Fruit fly (Drosophila melanogaster) whole organism, embryonic: ENCODE data around the gene CG18662.

Experiments used
- Abd-B ChIP-seq: fragments of 200-800 bp; sonication (Bioruptor generic); optimal IDR thresholded peaks from 2 replicates; lab custom pipeline; 2018; ENCODE audit warnings: missing biosample characterization, mild to moderate bottlenecking, missing genetic modification characterization, moderate library complexity
- Aef1 ChIP-seq: fragments of 200-800 bp; sonication (Bioruptor generic); IDR thresholded peaks from 3 replicates; pipeline ENCODE4 v1.3.6; 2022; ENCODE audit warnings: missing biosample characterization, missing genetic modification characterization
- CG12104 ChIP-seq: fragments of 200-800 bp; sonication (Bioruptor generic); optimal IDR thresholded peaks from 3 replicates; lab custom pipeline; 2016; ENCODE audit warnings: missing biosample characterization, missing genetic modification characterization
- CG12219 ChIP-seq: fragments of 200-800 bp; sonication (Bioruptor generic); optimal IDR thresholded peaks from 3 replicates; lab custom pipeline; 2018; ENCODE audit warnings: missing biosample characterization, mild to moderate bottlenecking, missing genetic modification characterization
- CG12769 ChIP-seq: fragments of 200-800 bp; sonication (Bioruptor generic); optimal IDR thresholded peaks from 2 replicates; lab custom pipeline; 2019; ENCODE audit warnings: missing biosample characterization, mild to moderate bottlenecking, missing genetic modification characterization, moderate library complexity
- CG13123 ChIP-seq: fragments of 200-800 bp; sonication (Bioruptor generic); optimal IDR thresholded peaks from 2 replicates; lab custom pipeline; 2016; ENCODE audit warnings: missing biosample characterization, missing genetic modification characterization
- CG14860 ChIP-seq: fragments of 200-800 bp; sonication (Bioruptor generic); IDR thresholded peaks from 3 replicates; pipeline ENCODE4 v1.3.6; 2022; ENCODE audit warnings: missing biosample characterization, missing genetic modification characterization; ENCODE audit not compliant: partially characterized antibody
- CG15011 ChIP-seq: fragments of 200-800 bp; sonication (Bioruptor generic); optimal IDR thresholded peaks from 3 replicates; lab custom pipeline; 2018; ENCODE audit warnings: missing biosample characterization, mild to moderate bottlenecking, missing genetic modification characterization
- CG1602 ChIP-seq: fragments of 200-800 bp; sonication (Bioruptor generic); optimal IDR thresholded peaks from 3 replicates; lab custom pipeline; 2016; ENCODE audit warnings: missing biosample characterization, missing genetic modification characterization
- CG1832 ChIP-seq: fragments of 200-800 bp; sonication (Bioruptor generic); optimal IDR thresholded peaks from 2 replicates; lab custom pipeline; 2017; ENCODE audit warnings: missing biosample characterization, mild to moderate bottlenecking, missing genetic modification characterization, inconsistent platforms
- CG18764 ChIP-seq: fragments of 200-800 bp; sonication (Bioruptor generic); optimal IDR thresholded peaks from 3 replicates; lab custom pipeline; 2016; ENCODE audit warnings: missing biosample characterization, missing genetic modification characterization
- CG2202 ChIP-seq: fragments of 200-800 bp; sonication (Bioruptor generic); optimal IDR thresholded peaks from 2 replicates; lab custom pipeline; 2018; ENCODE audit warnings: missing biosample characterization, mild to moderate bottlenecking, missing genetic modification characterization
- CG3065 ChIP-seq: fragments of 200-800 bp; sonication (Bioruptor generic); optimal IDR thresholded peaks from 2 replicates; lab custom pipeline; 2016; ENCODE audit warnings: missing biosample characterization, missing genetic modification characterization
- CG34376 ChIP-seq: fragments of 200-800 bp; sonication (Bioruptor generic); optimal IDR thresholded peaks from 2 replicates; lab custom pipeline; 2018; ENCODE audit warnings: missing biosample characterization, mild to moderate bottlenecking, missing genetic modification characterization
- CG4282 ChIP-seq: fragments of 200-800 bp; sonication (Bioruptor generic); optimal IDR thresholded peaks from 2 replicates; lab custom pipeline; 2016; ENCODE audit warnings: missing biosample characterization, missing genetic modification characterization
- CG4328 ChIP-seq: fragments of 200-800 bp; sonication (Bioruptor generic); optimal IDR thresholded peaks from 3 replicates; lab custom pipeline; 2017; ENCODE audit warnings: missing biosample characterization, missing genetic modification reagents, missing genetic modification characterization
- CG4404 ChIP-seq: fragments of 200-800 bp; sonication (Bioruptor generic); IDR thresholded peaks from 2 replicates; pipeline ENCODE4 v1.3.6; 2022; ENCODE audit warnings: missing biosample characterization, missing genetic modification characterization
- CG4617 ChIP-seq: fragments of 200-800 bp; sonication (Bioruptor generic); optimal IDR thresholded peaks from 3 replicates; lab custom pipeline; 2016; ENCODE audit warnings: missing biosample characterization, missing genetic modification characterization, borderline replicate concordance
- CG6791 ChIP-seq: fragments of 200-800 bp; sonication (Bioruptor generic); IDR thresholded peaks from 3 replicates; pipeline ENCODE4 v1.3.6; 2022; ENCODE audit warnings: missing biosample characterization, missing genetic modification characterization; ENCODE audit not compliant: partially characterized antibody
- D ChIP-seq, 2 experiments: fragments of 200-800 bp in 1 of 2; fragments of >200 bp in 1 of 2; sonication (Bioruptor generic) in 1 of 2; optimal IDR thresholded peaks; 2 replicates in 1 of 2; 3 replicates in 1 of 2; lab custom pipeline; 2017; ENCODE audit warnings: mild to moderate bottlenecking in 1 of 2, missing biosample characterization in 1 of 2, missing genetic modification characterization in 1 of 2, missing genetic modification reagents in 1 of 2
- Dp ChIP-seq: fragments of 200-800 bp; sonication (Bioruptor generic); optimal IDR thresholded peaks from 2 replicates; lab custom pipeline; 2018; ENCODE audit warnings: missing biosample characterization, mild to moderate bottlenecking, missing genetic modification characterization, moderate library complexity
- E2f1 ChIP-seq: fragments of 200-800 bp; sonication (Bioruptor generic); IDR thresholded peaks from 2 replicates; pipeline ENCODE4 v1.3.6; 2022; ENCODE audit warnings: missing biosample characterization, missing genetic modification characterization
- Ets97D ChIP-seq: fragments of 200-800 bp; sonication (Bioruptor generic); optimal IDR thresholded peaks from 3 replicates; lab custom pipeline; 2016; ENCODE audit warnings: missing biosample characterization, missing genetic modification characterization
- Fer1 ChIP-seq: fragments of 200-800 bp; sonication (Bioruptor generic); optimal IDR thresholded peaks from 2 replicates; lab custom pipeline; 2017; ENCODE audit warnings: missing biosample characterization, mild to moderate bottlenecking, missing genetic modification characterization
- Lim3 ChIP-seq: fragments of 200-800 bp; sonication (Bioruptor generic); IDR thresholded peaks from 2 replicates; pipeline ENCODE4 v1.3.6; 2022; ENCODE audit warnings: missing biosample characterization, missing genetic modification characterization
- Med ChIP-seq: fragments of 200-800 bp; sonication (Bioruptor generic); peaks from one replicate; lab custom pipeline; 2016; ENCODE audit warnings: missing biosample characterization, missing genetic modification characterization, mild to moderate bottlenecking, inconsistent platforms, moderate library complexity
- Xrp1 ChIP-seq: fragments of 200-800 bp; sonication (Bioruptor generic); IDR thresholded peaks from 2 replicates; pipeline ENCODE4 v1.3.6; 2022; ENCODE audit warnings: missing biosample characterization, missing genetic modification characterization
- ab ChIP-seq: fragments of 200-800 bp; sonication (Bioruptor generic); optimal IDR thresholded peaks from 2 replicates; lab custom pipeline; 2016; ENCODE audit warnings: missing biosample characterization, missing genetic modification characterization
- chn ChIP-seq: fragments of 200-800 bp; sonication (Bioruptor generic); optimal IDR thresholded peaks from 2 replicates; lab custom pipeline; 2016; ENCODE audit warnings: missing biosample characterization, missing genetic modification characterization
- croc ChIP-seq: fragments of 200-800 bp; sonication (Bioruptor generic); conservative IDR thresholded peaks from 3 replicates; pipeline ENCODE4 v1.3.6; 2022; ENCODE audit warnings: missing biosample characterization, missing genetic modification characterization
- disco-r ChIP-seq: fragments of 200-800 bp; sonication (Bioruptor generic); optimal IDR thresholded peaks from 2 replicates; lab custom pipeline; 2016; ENCODE audit warnings: missing biosample characterization, missing genetic modification characterization
- en ChIP-seq: fragments of 200-800 bp; sonication (Bioruptor generic); optimal IDR thresholded peaks from 2 replicates; lab custom pipeline; 2016; ENCODE audit warnings: missing biosample characterization, missing genetic modification characterization
- fd3F ChIP-seq: fragments of 200-800 bp; sonication (Bioruptor generic); optimal IDR thresholded peaks from 2 replicates; lab custom pipeline; 2018; ENCODE audit warnings: missing biosample characterization, mild to moderate bottlenecking, missing genetic modification characterization, moderate library complexity
- fd64A ChIP-seq: fragments of 200-800 bp; sonication (Bioruptor generic); optimal IDR thresholded peaks from 3 replicates; lab custom pipeline; 2018; ENCODE audit warnings: missing biosample characterization, mild to moderate bottlenecking, missing genetic modification characterization
- hb ChIP-seq: fragments of 200-800 bp; sonication (Bioruptor generic); IDR thresholded peaks from 3 replicates; pipeline ENCODE4 v1.3.6; 2022; ENCODE audit warnings: missing biosample characterization, missing genetic modification characterization; ENCODE audit not compliant: partially characterized antibody
- hkb ChIP-seq, 2 experiments: fragments of 200-800 bp in 1 of 2; fragments of >200 bp in 1 of 2; sonication (Bioruptor generic) in 1 of 2; IDR thresholded peaks in 1 of 2; optimal IDR thresholded peaks in 1 of 2; 2 replicates each; pipeline versions ENCODE4 v1.3.6 to Lab custom; 2017 to 2022; ENCODE audit warnings: missing biosample characterization in 1 of 2, missing genetic modification characterization in 1 of 2
- jigr1 ChIP-seq: fragments of 200-800 bp; sonication (Bioruptor generic); IDR thresholded peaks from 3 replicates; pipeline ENCODE4 v1.3.6; 2022; ENCODE audit warnings: missing biosample characterization, missing genetic modification characterization
- oc ChIP-seq: fragments of 200-800 bp; sonication (Bioruptor generic); optimal IDR thresholded peaks from 2 replicates; lab custom pipeline; 2018; ENCODE audit warnings: missing biosample characterization, mild to moderate bottlenecking, missing genetic modification characterization, moderate library complexity
- p53 ChIP-seq: fragments of 200-800 bp; sonication (Bioruptor generic); optimal IDR thresholded peaks from 2 replicates; lab custom pipeline; 2016; ENCODE audit warnings: missing biosample characterization, missing genetic modification characterization
- pb ChIP-seq: fragments of 200-800 bp; sonication (Bioruptor generic); optimal IDR thresholded peaks from 3 replicates; lab custom pipeline; 2016; ENCODE audit warnings: missing biosample characterization, missing genetic modification characterization
- pzg ChIP-seq: fragments of 200-800 bp; sonication (Bioruptor generic); optimal IDR thresholded peaks from 3 replicates; lab custom pipeline; 2018; ENCODE audit warnings: missing biosample characterization, mild to moderate bottlenecking, missing genetic modification characterization, moderate library complexity
- sd ChIP-seq: fragments of 200-800 bp; sonication (Bioruptor generic); optimal IDR thresholded peaks from 3 replicates; lab custom pipeline; 2018; ENCODE audit warnings: missing biosample characterization, mild to moderate bottlenecking, missing genetic modification characterization, moderate library complexity
- sens ChIP-seq: fragments of 200-800 bp; sonication (Bioruptor generic); peaks from one replicate; lab custom pipeline; 2016; ENCODE audit warnings: missing biosample characterization, missing genetic modification characterization
- sob ChIP-seq: fragments of 200-800 bp; sonication (Bioruptor generic); IDR thresholded peaks from 2 replicates; pipeline ENCODE4 v1.3.6; 2022; ENCODE audit warnings: missing biosample characterization, missing genetic modification characterization
- stwl ChIP-seq: fragments of 200-800 bp; sonication (Bioruptor generic); optimal IDR thresholded peaks from 3 replicates; lab custom pipeline; 2018; ENCODE audit warnings: missing biosample characterization, mild to moderate bottlenecking, missing genetic modification characterization, moderate library complexity
- sug ChIP-seq: fragments of 200-800 bp; optimal IDR thresholded peaks from 2 replicates; lab custom pipeline; 2019; ENCODE audit warnings: missing biosample characterization, mild to moderate bottlenecking, missing genetic modification characterization, moderate library complexity
- tll ChIP-seq, 2 experiments: fragments of 200-800 bp in 1 of 2; fragments of >200 bp in 1 of 2; sonication (Bioruptor generic) in 1 of 2; optimal IDR thresholded peaks; 2 replicates each; lab custom pipeline; 2017 to 2019; ENCODE audit warnings: missing biosample characterization in 2 of 2, missing genetic modification characterization in 2 of 2, mild to moderate bottlenecking in 1 of 2, moderate library complexity in 1 of 2
- zfh2 ChIP-seq: fragments of 200-800 bp; sonication (Bioruptor generic); optimal IDR thresholded peaks from 2 replicates; lab custom pipeline; 2016; ENCODE audit warnings: missing biosample characterization, missing genetic modification characterization

The CG18662 gene

DNA sequence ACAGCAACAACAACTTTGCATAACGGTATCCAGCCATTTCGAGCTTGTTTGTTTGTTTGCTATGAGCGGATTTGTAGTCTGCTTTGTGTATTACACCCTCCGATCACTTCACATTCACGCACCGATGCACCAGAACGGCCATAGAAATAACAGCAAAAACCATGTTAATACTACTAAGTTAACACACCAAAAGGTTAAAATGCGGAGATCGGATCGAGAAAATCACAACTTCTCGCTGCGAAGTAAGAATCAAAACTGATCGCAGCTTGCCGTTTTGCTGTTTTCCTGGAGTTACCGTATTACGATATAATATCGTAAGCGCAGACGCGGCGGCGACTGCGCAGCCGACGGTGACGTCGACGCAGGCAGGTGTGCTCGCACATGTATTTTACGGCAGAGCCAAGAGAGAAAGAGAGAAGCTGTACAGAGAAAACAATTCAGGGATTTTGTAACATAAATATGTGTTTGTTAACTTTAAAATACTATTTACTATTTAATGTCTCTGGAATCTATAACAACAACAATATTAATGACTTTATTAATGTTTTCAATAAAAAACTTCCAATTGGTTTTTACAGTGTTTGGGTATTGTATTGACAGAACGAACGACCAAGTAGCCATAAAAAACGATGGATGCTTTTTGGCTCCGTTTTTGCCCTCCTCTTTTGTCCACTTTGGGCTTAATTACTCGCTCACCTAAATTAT is 4.3 kb downstream of the CG18662 start, which contains the start of gene CG13101 (continued):
- peak; percentile 93 for TF ChIP-seq oc (tag; lab: Kevin White, UChicago)
- TF ChIP-seq Aef1 (GFP tag; lab: Robert Waterston, UW), result peak; percentile 82
- TF ChIP-seq sd (tag; lab: Kevin White, UChicago), result peak; percentile 84
- peak; percentile 74 for TF ChIP-seq disco-r (GFP tag; lab: Kevin White, UChicago)
- TF ChIP-seq sug (tag; lab: Kevin White, UChicago), result peak; percentile 72
- TF ChIP-seq CG4404 (GFP tag; lab: Robert Waterston, UW), result peak; percentile 84
- no peak for TF ChIP-seq CG6791
- TF ChIP-seq fd64A (GFP tag; lab: Kevin White, UChicago), result peak; percentile 53
- TF ChIP-seq CG1602 (GFP tag; lab: Kevin White, UChicago), result peak; percentile 81
- TF ChIP-seq sob (GFP tag; lab: Robert Waterston, UW), result peak; percentile 96
- TF ChIP-seq Fer1 (GFP tag; lab: Kevin White, UChicago), result peak; percentile 94
- TF ChIP-seq fd3F (GFP tag; lab: Kevin White, UChicago), result peak; percentile 92
- TF ChIP-seq Xrp1, result peak; percentile 97
- TF ChIP-seq E2f1, result peak; percentile 95
- TF ChIP-seq CG14860 (GFP tag; lab: Robert Waterston, UW), result no peak
- peak; percentile 77 for TF ChIP-seq jigr1 (GFP tag; lab: Robert Waterston, UW)
- peak; percentile 98 for TF ChIP-seq sens (GFP tag; lab: Kevin White, UChicago)
- TF ChIP-seq CG4328 (GFP tag; lab: Kevin White, UChicago), result peak; percentile 24
- peak; percentile 83 for TF ChIP-seq CG18764 (GFP tag; lab: Kevin White, UChicago)
- TF ChIP-seq stwl (tag; lab: Kevin White, UChicago), result peak; percentile 24
- peak; percentile 82 for TF ChIP-seq CG15011
- TF ChIP-seq D (optimal IDR thresholded peaks at IDR 0.05; lab: Kevin White, UChicago), result no peak
- peak; percentile 89 for TF ChIP-seq D (GFP tag; optimal IDR thresholded peaks at IDR 0.05; lab: Kevin White, UChicago)
- TF ChIP-seq CG13123 (GFP tag; lab: Kevin White, UChicago), result peak; percentile 79
- no peak for TF ChIP-seq tll (GFP tag; optimal IDR thresholded peaks at IDR 0.05; lab: Kevin White, UChicago)
- TF ChIP-seq hb, result no peak
- no peak for TF ChIP-seq CG1832
- TF ChIP-seq CG4617, result peak; percentile 61
- TF ChIP-seq en (GFP tag; lab: Kevin White, UChicago), result peak; percentile 68
- TF ChIP-seq ab (GFP tag; lab: Kevin White, UChicago), result no peak
- peak; percentile 62 for TF ChIP-seq pb (GFP tag; lab: Kevin White, UChicago)
- TF ChIP-seq CG12769 (tag; lab: Kevin White, UChicago), result peak; percentile 90
- peak; percentile 62 for TF ChIP-seq CG34376 (GFP tag; lab: Kevin White, UChicago)
- peak; percentile 84 for TF ChIP-seq CG12104 (GFP tag; lab: Kevin White, UChicago)
- peak; percentile 83 for TF ChIP-seq chn (GFP tag; lab: Kevin White, UChicago)
- peak; percentile 23 for TF ChIP-seq CG4282
- TF ChIP-seq p53 (GFP tag; lab: Kevin White, UChicago), result peak; percentile 5
- TF ChIP-seq CG2202 (tag; lab: Kevin White, UChicago), result peak; percentile 89
- TF ChIP-seq Med (GFP tag; lab: Kevin White, UChicago), result peak; percentile 96
- TF ChIP-seq CG12219 (GFP tag; lab: Kevin White, UChicago), result peak; percentile 88
- peak; percentile 53 for TF ChIP-seq Ets97D (GFP tag; lab: Kevin White, UChicago)
- TF ChIP-seq croc (GFP tag; lab: Robert Waterston, UW), result peak; percentile 83
- TF ChIP-seq pzg, result peak; percentile 2
- TF ChIP-seq CG3065 (GFP tag; lab: Kevin White, UChicago), result peak; percentile 72
- TF ChIP-seq zfh2 (GFP tag; lab: Kevin White, UChicago), result peak; percentile 66
- TF ChIP-seq Lim3 (GFP tag; lab: Robert Waterston, UW), result 0 out of 2 replicates have a peak, but pooled peaks have one; percentile 46
- no peak for TF ChIP-seq Dp (GFP tag; lab: Kevin White, UChicago)
- no peak for TF ChIP-seq hkb (optimal IDR thresholded peaks at IDR 0.05; lab: Kevin White, UChicago)
- TF ChIP-seq hkb (GFP tag; IDR thresholded peaks at IDR 0.05; lab: Robert Waterston, UW), result peak; percentile 95
- peak; percentile 86 for TF ChIP-seq Abd-B (GFP tag; lab: Kevin White, UChicago)
